Worm (Caenorhabditis elegans): ENCODE data around the gene F48E8.8.

ce11 chrIII:5436306-5436705 lies 13.3 kb downstream of the F48E8.8 start:
- TF ChIP-seq hmg-4 (GFP tag; optimal IDR thresholded peaks at IDR 0.05): no peak
- no peak for TF ChIP-seq F13C5.2 (tag; optimal IDR thresholded peaks at IDR 0.05)
- TF ChIP-seq aly-1 (tag; optimal IDR thresholded peaks at IDR 0.05): no peak

Measured in whole organism, early embryonic.